Fruit fly (Drosophila melanogaster) whole organism, embryonic: ENCODE data around the gene CtBP.
A peak's percentile ranks its signal among the peaks of the same experiment; 100 is the strongest.

Source experiments
- Antp ChIP-seq: fragments of 200-800 bp; sonication (Bioruptor generic); optimal IDR thresholded peaks from 3 replicates; lab custom pipeline; 2016; ENCODE audit warnings: missing biosample characterization, missing genetic modification characterization
- Bgb ChIP-seq: fragments of 200-800 bp; sonication (Bioruptor generic); IDR thresholded peaks from 2 replicates; pipeline ENCODE4 v1.3.6; 2022; ENCODE audit warnings: missing biosample characterization, missing genetic modification characterization; ENCODE audit not compliant: partially characterized antibody
- CG10209 ChIP-seq: fragments of 200-800 bp; sonication (Bioruptor generic); optimal IDR thresholded peaks from 3 replicates; lab custom pipeline; 2017; ENCODE audit warnings: missing biosample characterization, mild to moderate bottlenecking, missing genetic modification characterization, missing genetic modification reagents
- CG10462 ChIP-seq: fragments of 200-800 bp; sonication (Bioruptor generic); optimal IDR thresholded peaks from 2 replicates; lab custom pipeline; 2016; ENCODE audit warnings: missing biosample characterization, missing genetic modification characterization
- CG10979 ChIP-seq: fragments of 200-800 bp; sonication (Bioruptor generic); optimal IDR thresholded peaks from 2 replicates; lab custom pipeline; 2018; ENCODE audit warnings: missing biosample characterization, mild to moderate bottlenecking, missing genetic modification characterization, moderate library complexity
- CG11093 ChIP-seq: fragments of 200-800 bp; sonication (Bioruptor generic); IDR thresholded peaks from 3 replicates; pipeline ENCODE4 v1.3.6; 2022; ENCODE audit warnings: missing biosample characterization, missing genetic modification characterization
- CG14050 ChIP-seq: fragments of 200-800 bp; sonication (Bioruptor generic); IDR thresholded peaks from 3 replicates; pipeline ENCODE4 v1.3.6; 2022; ENCODE audit warnings: missing biosample characterization, missing genetic modification characterization
- CG16779 ChIP-seq: fragments of 200-800 bp; sonication (Bioruptor generic); IDR thresholded peaks from 2 replicates; pipeline ENCODE4 v1.3.6; 2022; ENCODE audit warnings: missing biosample characterization, missing genetic modification characterization
- CG1792 ChIP-seq: fragments of 200-800 bp; sonication (Bioruptor generic); optimal IDR thresholded peaks from 2 replicates; lab custom pipeline; 2016; ENCODE audit warnings: missing biosample characterization, missing genetic modification characterization
- CG18599 ChIP-seq: fragments of 200-800 bp; sonication (Bioruptor generic); optimal IDR thresholded peaks from 3 replicates; lab custom pipeline; 2017; ENCODE audit warnings: missing biosample characterization, missing genetic modification characterization, mild to moderate bottlenecking, moderate library complexity, missing genetic modification reagents
- CG2875 ChIP-seq: fragments of 200-800 bp; sonication (Bioruptor generic); optimal IDR thresholded peaks from 2 replicates; lab custom pipeline; 2017; ENCODE audit warnings: missing biosample characterization, mild to moderate bottlenecking, missing genetic modification characterization, missing genetic modification reagents
- CG34224 ChIP-seq: fragments of 200-800 bp; sonication (Bioruptor generic); IDR thresholded peaks from 3 replicates; pipeline ENCODE4 v1.3.6; 2022; ENCODE audit warnings: missing biosample characterization, missing genetic modification characterization; ENCODE audit not compliant: partially characterized antibody
- CG34376 ChIP-seq: fragments of 200-800 bp; sonication (Bioruptor generic); optimal IDR thresholded peaks from 2 replicates; lab custom pipeline; 2018; ENCODE audit warnings: missing biosample characterization, mild to moderate bottlenecking, missing genetic modification characterization
- CG34422 ChIP-seq: fragments of 200-800 bp; sonication (Bioruptor generic); IDR thresholded peaks from 3 replicates; pipeline ENCODE4 v1.3.6; 2022; ENCODE audit warnings: missing biosample characterization, missing genetic modification characterization
- CG3838 ChIP-seq: fragments of 200-800 bp; sonication (Bioruptor generic); optimal IDR thresholded peaks from 3 replicates; lab custom pipeline; 2016; ENCODE audit warnings: missing biosample characterization, missing genetic modification characterization
- CG43689 ChIP-seq: fragments of 200-800 bp; sonication (Bioruptor generic); IDR thresholded peaks from 2 replicates; pipeline ENCODE4 v1.3.6; 2022; ENCODE audit warnings: missing biosample characterization, missing genetic modification characterization
- CG4424 ChIP-seq: fragments of 200-800 bp; sonication (Bioruptor generic); optimal IDR thresholded peaks from 3 replicates; lab custom pipeline; 2016; ENCODE audit warnings: missing biosample characterization, missing genetic modification characterization
- CG4707 ChIP-seq: fragments of 200-800 bp; sonication (Bioruptor generic); optimal IDR thresholded peaks from 2 replicates; lab custom pipeline; 2018; ENCODE audit warnings: missing biosample characterization, mild to moderate bottlenecking, missing genetic modification characterization, moderate library complexity
- CG5953 ChIP-seq: fragments of 200-800 bp; sonication (Bioruptor generic); IDR thresholded peaks from 2 replicates; pipeline ENCODE4 v1.3.6; 2022; ENCODE audit warnings: missing biosample characterization, missing genetic modification characterization
- CG6254 ChIP-seq: fragments of 200-800 bp; sonication (Bioruptor generic); optimal IDR thresholded peaks from 3 replicates; lab custom pipeline; 2017; ENCODE audit warnings: mild to moderate bottlenecking, missing biosample characterization, missing genetic modification reagents, missing genetic modification characterization
- CG6683 ChIP-seq: fragments of 200-800 bp; sonication (Bioruptor generic); optimal IDR thresholded peaks from 2 replicates; lab custom pipeline; 2017; ENCODE audit warnings: missing biosample characterization, mild to moderate bottlenecking, missing genetic modification characterization, missing genetic modification reagents
- CG7357 ChIP-seq: fragments of 200-800 bp; sonication (Bioruptor generic); IDR thresholded peaks from 3 replicates; pipeline ENCODE4 v1.3.6; 2022; ENCODE audit warnings: missing biosample characterization, missing genetic modification characterization
- CG7372 ChIP-seq: fragments of 200-800 bp; sonication (Bioruptor generic); IDR thresholded peaks from 2 replicates; pipeline ENCODE4 v1.3.6; 2022; ENCODE audit warnings: missing biosample characterization, missing genetic modification characterization
- CG9609 ChIP-seq: fragments of 200-800 bp; sonication (Bioruptor generic); optimal IDR thresholded peaks from 3 replicates; lab custom pipeline; 2016; ENCODE audit warnings: missing biosample characterization, missing genetic modification characterization
- CG9932 ChIP-seq: fragments of 200-800 bp; sonication (Bioruptor generic); IDR thresholded peaks from 2 replicates; pipeline ENCODE4 v1.3.6; 2022; ENCODE audit warnings: missing biosample characterization, missing genetic modification characterization
- D ChIP-seq, 2 experiments: fragments of 200-800 bp in 1 of 2; fragments of >200 bp in 1 of 2; sonication (Bioruptor generic) in 1 of 2; optimal IDR thresholded peaks; 2 replicates in 1 of 2; 3 replicates in 1 of 2; lab custom pipeline; 2017; ENCODE audit warnings: mild to moderate bottlenecking in 1 of 2, missing biosample characterization in 1 of 2, missing genetic modification characterization in 1 of 2, missing genetic modification reagents in 1 of 2
- Dfd ChIP-seq, 2 experiments: fragments of >200 bp; optimal IDR thresholded peaks; 2 replicates each; lab custom pipeline; 2017; ENCODE audit warnings: missing biosample characterization in 2 of 2, missing genetic modification characterization in 2 of 2
- E2f2 ChIP-seq: fragments of 200-800 bp; sonication (Bioruptor generic); IDR thresholded peaks from 2 replicates; pipeline ENCODE4 v1.3.6; 2022; ENCODE audit warnings: missing biosample characterization, missing genetic modification characterization
- Gug ChIP-seq: fragments of 200-800 bp; sonication (Bioruptor generic); IDR thresholded peaks from 4 replicates; pipeline ENCODE4 v1.3.6; 2022; ENCODE audit warnings: missing biosample characterization, missing genetic modification characterization
- HLH4C ChIP-seq: fragments of 200-800 bp; sonication (Bioruptor generic); IDR thresholded peaks from 3 replicates; pipeline ENCODE4 v1.3.6; 2022; ENCODE audit warnings: missing biosample characterization, missing genetic modification characterization; ENCODE audit not compliant: partially characterized antibody
- Mad ChIP-seq: fragments of 200-800 bp; sonication (Bioruptor generic); optimal IDR thresholded peaks from 2 replicates; lab custom pipeline; 2016; ENCODE audit warnings: missing biosample characterization, missing genetic modification characterization
- Nf-YB ChIP-seq: fragments of 200-800 bp; sonication (Bioruptor generic); optimal IDR thresholded peaks from 3 replicates; lab custom pipeline; 2019; ENCODE audit warnings: missing biosample characterization, mild to moderate bottlenecking, missing genetic modification characterization, moderate library complexity
- YL-1 ChIP-seq: fragments of 200-800 bp; sonication (Bioruptor generic); optimal IDR thresholded peaks from 3 replicates; lab custom pipeline; 2017; ENCODE audit warnings: missing biosample characterization, mild to moderate bottlenecking, missing genetic modification characterization
- ash1 ChIP-seq: fragments of 200-800 bp; sonication (Bioruptor generic); optimal IDR thresholded peaks from 2 replicates; lab custom pipeline; 2018; ENCODE audit warnings: missing biosample characterization, mild to moderate bottlenecking, missing genetic modification characterization
- br ChIP-seq: fragments of >200 bp; optimal IDR thresholded peaks from 2 replicates; lab custom pipeline; 2017
- cato ChIP-seq: fragments of 200-800 bp; sonication (Bioruptor generic); optimal IDR thresholded peaks from 2 replicates; lab custom pipeline; 2016; ENCODE audit warnings: missing biosample characterization, missing genetic modification characterization, borderline replicate concordance
- caup ChIP-seq: fragments of 200-800 bp; sonication (Bioruptor generic); optimal IDR thresholded peaks from 3 replicates; lab custom pipeline; 2017; ENCODE audit warnings: missing biosample characterization, mild to moderate bottlenecking, missing genetic modification characterization, moderate library complexity; ENCODE audit not compliant: severe bottlenecking
- gem ChIP-seq: fragments of 200-800 bp; sonication (Bioruptor generic); optimal IDR thresholded peaks from 2 replicates; lab custom pipeline; 2019; ENCODE audit warnings: missing biosample characterization, mild to moderate bottlenecking, missing genetic modification characterization, moderate library complexity
- gsb ChIP-seq: fragments of 200-800 bp; sonication (Bioruptor generic); IDR thresholded peaks from 2 replicates; pipeline ENCODE4 v1.3.6; 2022; ENCODE audit warnings: missing biosample characterization, missing genetic modification characterization
- gt ChIP-seq: fragments of 200-800 bp; sonication (Bioruptor generic); IDR thresholded peaks from 2 replicates; pipeline ENCODE4 v1.3.6; 2022; ENCODE audit warnings: missing biosample characterization, missing genetic modification characterization
- her ChIP-seq: fragments of 200-800 bp; sonication (Bioruptor generic); optimal IDR thresholded peaks from 2 replicates; lab custom pipeline; 2016; ENCODE audit warnings: missing biosample characterization, missing genetic modification characterization
- jigr1 ChIP-seq: fragments of 200-800 bp; sonication (Bioruptor generic); IDR thresholded peaks from 3 replicates; pipeline ENCODE4 v1.3.6; 2022; ENCODE audit warnings: missing biosample characterization, missing genetic modification characterization
- jing ChIP-seq: fragments of 200-800 bp; sonication (Bioruptor generic); optimal IDR thresholded peaks from 2 replicates; lab custom pipeline; 2018; ENCODE audit warnings: missing biosample characterization, mild to moderate bottlenecking, missing genetic modification characterization
- ken ChIP-seq: fragments of 200-800 bp; sonication (Bioruptor generic); IDR thresholded peaks from 3 replicates; pipeline ENCODE4 v1.3.6; 2022; ENCODE audit warnings: missing biosample characterization, missing genetic modification characterization
- mld ChIP-seq: fragments of 200-800 bp; sonication (Bioruptor generic); IDR thresholded peaks from 3 replicates; pipeline ENCODE4 v1.3.6; 2022; ENCODE audit warnings: missing biosample characterization, missing genetic modification characterization; ENCODE audit not compliant: partially characterized antibody
- peb ChIP-seq: fragments of 200-800 bp; sonication (Bioruptor generic); IDR thresholded peaks from 2 replicates; pipeline ENCODE4 v1.3.6; 2022; ENCODE audit warnings: missing biosample characterization, missing genetic modification characterization
- pho ChIP-seq: fragments of 200-800 bp; sonication (Bioruptor generic); optimal IDR thresholded peaks from 2 replicates; lab custom pipeline; 2016; ENCODE audit warnings: missing biosample characterization, missing genetic modification characterization
- row ChIP-seq: fragments of 200-800 bp; sonication (Bioruptor generic); IDR thresholded peaks from 3 replicates; pipeline ENCODE4 v1.3.6; 2022; ENCODE audit warnings: missing biosample characterization, missing genetic modification characterization
- run ChIP-seq: fragments of 200-800 bp; sonication (Bioruptor generic); optimal IDR thresholded peaks from 3 replicates; lab custom pipeline; 2018; ENCODE audit warnings: missing biosample characterization, mild to moderate bottlenecking, missing genetic modification characterization
- usp ChIP-seq: fragments of >200 bp; optimal IDR thresholded peaks from 2 replicates; lab custom pipeline; 2017; ENCODE audit warnings: missing biosample characterization, missing genetic modification characterization
- vfl ChIP-seq: fragments of 200-800 bp; sonication (Bioruptor generic); optimal IDR thresholded peaks from 2 replicates; lab custom pipeline; 2016; ENCODE audit warnings: missing biosample characterization, missing genetic modification characterization

CtBP gene

dm6 chr3R:13032975-13033445 lies 21.6 kb downstream of the CtBP start (continued):
- TF ChIP-seq Nf-YB (GFP tag; lab: Kevin White, UChicago) (no peak), usp (no peak), jing (GFP tag; lab: Kevin White, UChicago) (no peak), CG34376 (GFP tag; lab: Kevin White, UChicago) (no peak), CG10462 (GFP tag; lab: Kevin White, UChicago) (no peak), ash1 (GFP tag; lab: Kevin White, UChicago) (no peak), CG18599 (GFP tag; lab: Kevin White, UChicago) (peak; percentile 68), CG9932 (GFP tag; lab: Robert Waterston, UW) (no peak), row (GFP tag; lab: Robert Waterston, UW) (no peak; the same call in 2 of the 3 replicates), CG5953 (GFP tag; lab: Robert Waterston, UW) (no peak), Gug (no peak), CG11093 (GFP tag; lab: Robert Waterston, UW) (no peak), gt (GFP tag; lab: Robert Waterston, UW) (no peak), peb (GFP tag; lab: Robert Waterston, UW) (no peak), Bgb (GFP tag; lab: Robert Waterston, UW) (no peak), Antp (no peak), CG7357 (GFP tag; lab: Robert Waterston, UW) (no peak), CG3838 (GFP tag; lab: Kevin White, UChicago) (no peak), CG16779 (no peak), CG1792 (GFP tag; lab: Kevin White, UChicago) (no peak), CG43689 (GFP tag; lab: Robert Waterston, UW) (no peak), CG14050 (GFP tag; lab: Robert Waterston, UW) (no peak), CG6254 (GFP tag; lab: Kevin White, UChicago) (peak; percentile 26), jigr1 (GFP tag; lab: Robert Waterston, UW) (no peak), her (GFP tag; lab: Kevin White, UChicago) (no peak), vfl (GFP tag; lab: Kevin White, UChicago) (no peak), HLH4C (no peak), D (optimal IDR thresholded peaks at IDR 0.05; lab: Kevin White, UChicago) (no peak), D (GFP tag; optimal IDR thresholded peaks at IDR 0.05; lab: Kevin White, UChicago) (peak; percentile 44), CG4424 (GFP tag; lab: Kevin White, UChicago) (no peak), CG34224 (no peak), gem (tag; lab: Kevin White, UChicago) (no peak), mld (GFP tag; lab: Robert Waterston, UW) (no peak), CG6683 (GFP tag; lab: Kevin White, UChicago) (no peak), cato (no peak), E2f2 (GFP tag; lab: Robert Waterston, UW) (no peak), YL-1 (peak; percentile 16), Dfd (GFP tag; optimal IDR thresholded peaks at IDR 0.05; lab: Kevin White, UChicago) (no peak), CG7372 (GFP tag; lab: Robert Waterston, UW) (no peak), CG2875 (peak; percentile 60), Mad (GFP tag; lab: Kevin White, UChicago) (no peak), CG34422 (no peak), gsb (GFP tag; lab: Robert Waterston, UW) (0 out of 2 replicates have a peak, but pooled peaks have one; percentile 22), run (tag; lab: Kevin White, UChicago) (no peak), pho (GFP tag; lab: Kevin White, UChicago) (no peak), CG10209 (GFP tag; lab: Kevin White, UChicago) (no peak), br (no peak), caup (GFP tag; lab: Kevin White, UChicago) (peak; percentile 52), CG4707 (peak; percentile 51), CG10979 (peak; percentile 30), CG9609 (GFP tag; lab: Kevin White, UChicago) (no peak), ken (GFP tag; lab: Robert Waterston, UW) (0 out of 3 replicates have a peak, but pooled peaks have one; percentile 39)
